Worm (Caenorhabditis elegans): ENCODE measurements around the gene rpt-4.

ce11 chrII:50862-51261 is 4.8 kb upstream of the rpt-4 start:
- TF ChIP-seq elt-2 (tag; optimal IDR thresholded peaks at IDR 0.05) (peak; percentile 44), tbx-2 (tag; optimal IDR thresholded peaks at IDR 0.05) (no peak), nfya-1 (tag; optimal IDR thresholded peaks at IDR 0.05; ENCODE audit: insufficient read depth) (no peak), nhr-76 (tag; optimal IDR thresholded peaks at IDR 0.05) (no peak), ceh-82 (tag; optimal IDR thresholded peaks at IDR 0.05) (no peak)
